Fruit fly (Drosophila melanogaster): ENCODE data around the gene CG9297.

dm6 chr3R:13726795-13727194, 44.5 kb upstream of the CG9297 start:
- TF ChIP-seq CG8478 (optimal IDR thresholded peaks at IDR 0.05) (no peak), pan (optimal IDR thresholded peaks at IDR 0.05) (no peak), Dll (optimal IDR thresholded peaks at IDR 0.05) (no peak), EcR (GFP tag; optimal IDR thresholded peaks at IDR 0.05) (no peak), psq (optimal IDR thresholded peaks at IDR 0.05) (no peak)

All from whole organism.